Worm (Caenorhabditis elegans) whole organism, young adult: ENCODE measurements around the gene nspg-1.

Experiments used
- aptf-3 ChIP-seq: fragments of 200-800 bp; sonication (Bioruptor generic); IDR thresholded peaks from 2 replicates; pipeline ENCODE4 v1.3.6; 2022; ENCODE audit warnings: missing genetic modification characterization, missing compliant biosample characterization
- mes-4 ChIP-seq: sonication (generic microtip); optimal IDR thresholded peaks from 2 replicates; lab custom pipeline; 2016; ENCODE audit warnings: missing genotype, missing genetic modification characterization, missing compliant biosample characterization
- unc-130 ChIP-seq: sonication (generic microtip); optimal IDR thresholded peaks from 2 replicates; lab custom pipeline; 2016; ENCODE audit warnings: missing genetic modification reagents, missing genetic modification characterization, missing compliant biosample characterization

DNA sequence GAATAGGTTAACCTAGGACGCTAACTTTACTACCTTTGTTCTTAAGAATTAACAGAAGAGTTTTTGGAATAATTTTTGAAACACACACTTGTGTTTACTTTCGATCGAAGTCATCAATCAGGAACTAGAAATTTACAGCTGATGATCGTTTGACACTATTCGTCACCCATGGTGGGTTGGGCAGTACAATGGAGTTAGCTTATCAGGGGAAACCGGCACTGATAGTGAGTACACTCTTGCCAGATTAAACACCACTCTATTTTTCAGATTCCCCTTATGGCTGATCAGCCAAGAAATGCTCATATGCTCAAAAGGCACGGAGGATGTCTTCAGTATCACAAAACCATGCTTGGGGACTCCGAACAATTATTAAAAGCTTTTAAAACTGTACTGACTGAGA lies 45.8 kb downstream of the nspg-1 start:
- no peak for TF ChIP-seq mes-4 (tag; lab: Kevin White, UChicago)
- no peak for TF ChIP-seq aptf-3
- no peak for TF ChIP-seq unc-130 (GFP tag; lab: Kevin White, UChicago)
